Worm (Caenorhabditis elegans) whole organism, midembryonic: ENCODE data around the gene sra-13.

ENCODE experiments used
- flt-1 ChIP-seq: fragments of 200-800 bp; sonication (Bioruptor generic); IDR thresholded peaks from 2 replicates; pipeline ENCODE4 v1.3.6; 2022; ENCODE audit warnings: missing genetic modification characterization, missing compliant biosample characterization
- ztf-29 ChIP-seq: fragments of 200-800 bp; sonication (Bioruptor generic); IDR thresholded peaks from 2 replicates; pipeline ENCODE4 v1.3.6; 2022; ENCODE audit warnings: missing genetic modification reagents, missing genetic modification characterization, missing compliant biosample characterization

ce11 chrII:8415035-8415434, 7.5 kb downstream of the sra-13 start:
- TF ChIP-seq flt-1 (no peak), ztf-29 (no peak)
